Worm (Caenorhabditis elegans): ENCODE measurements around the gene C31B8.9.

The C31B8.9 gene

DNA sequence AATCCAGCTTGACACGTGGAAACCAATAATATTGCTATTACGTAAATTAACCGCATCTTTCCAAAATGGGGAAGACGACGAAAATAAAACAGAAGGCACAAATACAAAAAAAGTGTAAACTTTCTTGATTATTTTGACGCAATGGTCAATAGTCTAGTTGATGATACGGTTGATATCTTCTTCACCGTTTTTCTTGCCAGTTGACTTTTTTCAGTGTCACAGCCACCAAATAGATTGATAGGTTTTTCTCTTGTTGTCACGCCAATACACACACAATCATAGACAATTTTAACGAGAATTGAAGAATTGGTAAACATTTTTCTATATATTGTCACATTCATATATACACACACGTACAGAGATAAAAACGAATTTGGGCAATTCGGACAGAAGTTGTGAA, 3.3 kb downstream of the C31B8.9 start, which contains the start of gene zmp-3:
Gene zmp-3, minus strand, starts transcription at position 101 of the 400 bp plus-strand sequence.
- TF ChIP-seq nhr-20 (tag; optimal IDR thresholded peaks at IDR 0.05) = no peak
- TF ChIP-seq elt-3 (tag; optimal IDR thresholded peaks at IDR 0.05) = peak in 1 of 6 experiments; percentile 42
- peak; percentile 60 for TF ChIP-seq nhr-85 (tag)
- TF ChIP-seq egl-27 (tag; optimal IDR thresholded peaks at IDR 0.05) = no peak

DNA sequence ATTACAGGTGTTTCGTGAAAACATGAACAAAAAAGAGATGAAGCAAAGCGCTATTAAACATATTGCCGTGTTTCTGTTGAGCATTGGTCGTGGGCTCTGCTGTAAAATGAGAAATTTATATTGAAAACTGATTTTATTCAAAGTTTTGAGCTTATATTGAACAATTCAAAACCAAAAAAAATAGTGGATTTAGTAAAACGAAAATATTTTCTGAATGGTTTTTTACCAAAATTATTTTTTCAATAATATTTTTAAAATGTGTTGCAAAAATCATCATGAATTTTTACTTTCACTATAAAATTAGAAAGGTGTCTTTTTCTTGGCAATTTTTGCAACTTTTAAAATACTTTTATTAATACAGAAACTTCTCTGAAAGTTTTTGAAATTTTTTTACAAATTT, 9.6 kb downstream of the C31B8.9 start, which contains the start of gene C31B8.7:
Gene C31B8.7, minus strand, starts transcription at position 101 of the 400 bp plus-strand sequence.
- TF ChIP-seq nhr-76 (tag; optimal IDR thresholded peaks at IDR 0.05) (no peak), zag-1 (tag; optimal IDR thresholded peaks at IDR 0.05) (no peak), unc-98 (GFP tag; IDR thresholded peaks at IDR 0.05) (no peak), elt-2 (tag; optimal IDR thresholded peaks at IDR 0.05) (no peak), snpc-4 (tag; optimal IDR thresholded peaks at IDR 0.05) (no peak), lir-3 (tag; optimal IDR thresholded peaks at IDR 0.05; ENCODE audit: poor library complexity) (no peak), lin-14 (GFP tag; optimal IDR thresholded peaks at IDR 0.05) (no peak), F16B12.6 (tag; optimal IDR thresholded peaks at IDR 0.05) (no peak), pag-3 (tag; optimal IDR thresholded peaks at IDR 0.05; ENCODE audit: borderline replicate concordance, insufficient read depth) (no peak), fkh-4 (tag; optimal IDR thresholded peaks at IDR 0.05; ENCODE audit: borderline replicate concordance) (no peak)

DNA sequence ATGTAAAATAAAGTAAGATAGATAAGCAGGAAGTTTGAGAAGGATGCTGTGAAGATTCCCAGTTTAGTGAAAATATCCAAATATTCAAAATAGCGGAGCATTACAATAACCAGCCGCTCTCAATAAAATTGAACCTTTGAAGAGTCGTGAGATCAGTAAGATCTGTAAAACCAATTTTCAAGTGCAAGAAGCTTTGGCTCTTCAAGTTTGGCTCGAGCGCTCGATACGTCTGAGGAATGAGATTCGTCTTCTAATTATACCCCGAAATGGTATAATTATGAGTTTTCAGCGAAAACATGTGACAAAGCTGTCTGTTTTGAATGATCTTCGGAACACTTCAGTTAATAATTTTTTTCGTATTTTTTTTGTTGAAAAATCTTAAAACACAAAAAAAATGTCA, 12.9 kb downstream of the C31B8.9 start, which contains the start of gene str-46:
Gene str-46, minus strand, starts transcription at position 101 of the 400 bp plus-strand sequence.
- no peak for TF ChIP-seq nhr-47 (tag; optimal IDR thresholded peaks at IDR 0.05)
- TF ChIP-seq efl-1 (optimal IDR thresholded peaks at IDR 0.05) = no peak
- peak in 1 of 2 experiments; percentile 8 for TF ChIP-seq efl-1 (GFP tag; optimal IDR thresholded peaks at IDR 0.05 in 1 of 2)

- peak; percentile 3 for TF ChIP-seq elt-2 (tag; optimal IDR thresholded peaks at IDR 0.05)
- no peak for TF ChIP-seq sptf-1 (tag; optimal IDR thresholded peaks at IDR 0.05)
These were observed 16.6 kb downstream of the C31B8.9 start, which contains the start of gene pals-32 for ce11 chrV:2896198-2896660. TSS of gene pals-32 (plus strand) at chrV:2896610.

DNA sequence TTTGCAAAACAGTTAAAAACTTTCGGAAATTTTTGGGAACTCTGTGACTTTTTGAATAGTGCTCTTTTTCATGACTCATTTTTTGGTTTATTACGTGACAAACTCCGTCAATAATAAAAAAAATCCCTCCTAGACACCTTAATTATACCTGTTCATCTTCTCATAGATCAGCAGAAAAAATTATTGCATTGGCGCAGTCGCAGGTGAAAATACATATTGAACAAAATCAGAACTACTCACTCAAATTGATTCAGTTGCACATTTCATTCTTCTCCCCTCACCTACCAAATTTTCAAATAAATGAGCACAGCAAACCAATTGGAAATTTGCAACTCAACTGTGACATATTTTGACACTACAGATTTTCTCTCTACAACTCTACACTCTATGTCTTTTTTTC, 19.8 kb downstream of the C31B8.9 start, which contains the start of gene srh-127:
Gene srh-127, plus strand, starts transcription at position 301 of the 400 bp plus-strand sequence.
- TF ChIP-seq efl-1 (optimal IDR thresholded peaks at IDR 0.05) (no peak), efl-1 (GFP tag; optimal IDR thresholded peaks at IDR 0.05 in 1 of 2) (peak in 1 of 2 experiments; percentile 17), unc-30 (tag; optimal IDR thresholded peaks at IDR 0.05) (no peak), nhr-28 (tag; optimal IDR thresholded peaks at IDR 0.05) (no peak), unc-98 (GFP tag; IDR thresholded peaks at IDR 0.05) (no peak)

DNA sequence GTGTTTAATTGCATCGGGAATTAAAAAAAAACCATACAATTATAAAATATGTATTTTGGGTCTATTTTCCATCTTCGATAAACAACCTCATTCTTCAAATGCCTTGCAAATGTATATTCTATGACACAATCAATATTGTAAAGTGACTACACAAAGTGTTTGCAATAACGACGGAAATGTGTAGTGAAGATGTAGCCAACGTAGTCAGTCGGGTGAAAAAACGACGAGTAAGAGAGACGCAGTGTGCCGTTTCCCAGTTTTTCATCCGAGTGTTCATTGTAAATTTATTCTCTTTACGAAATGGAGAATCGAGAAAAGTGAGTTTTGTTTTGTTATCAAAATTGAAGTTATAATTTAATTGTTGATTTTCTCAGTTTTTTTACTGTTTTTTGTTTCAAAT, 20.9 kb downstream of the C31B8.9 start, which contains the start of gene F37B4.15:
Gene F37B4.15, plus strand, starts transcription at position 301 of the 400 bp plus-strand sequence.
- TF ChIP-seq nhr-11 (tag; optimal IDR thresholded peaks at IDR 0.05) = no peak
- no peak for TF ChIP-seq nhr-71 (tag; optimal IDR thresholded peaks at IDR 0.05)
- TF ChIP-seq unc-130 (tag; optimal IDR thresholded peaks at IDR 0.05) = no peak
- no peak for TF ChIP-seq xbp-1 (tag; optimal IDR thresholded peaks at IDR 0.05)
- TF ChIP-seq Y116A8C.19 (tag; optimal IDR thresholded peaks at IDR 0.05; ENCODE audit: borderline replicate concordance) = no peak
- no peak for TF ChIP-seq zip-4 (GFP tag; optimal IDR thresholded peaks at IDR 0.05)
- TF ChIP-seq C16A3.4 (tag; optimal IDR thresholded peaks at IDR 0.05) = no peak
- no peak for TF ChIP-seq ama-1 (optimal IDR thresholded peaks at IDR 0.05)
- no peak for TF ChIP-seq mdl-1 (tag; optimal IDR thresholded peaks at IDR 0.05)
- no peak for TF ChIP-seq ceh-88 (GFP tag; IDR thresholded peaks at IDR 0.05)
- no peak for TF ChIP-seq fkh-10 (GFP tag; optimal IDR thresholded peaks at IDR 0.05)
- TF ChIP-seq snpc-4 (tag; optimal IDR thresholded peaks at IDR 0.05) = no peak
- TF ChIP-seq unc-30 (tag; optimal IDR thresholded peaks at IDR 0.05) = no peak
- TF ChIP-seq unc-62 (GFP tag; optimal IDR thresholded peaks at IDR 0.05) = no peak
- no peak for TF ChIP-seq lir-3 (tag; optimal IDR thresholded peaks at IDR 0.05; ENCODE audit: poor library complexity)
- TF ChIP-seq pag-3 (tag; optimal IDR thresholded peaks at IDR 0.05; ENCODE audit: borderline replicate concordance, insufficient read depth) = no peak
- no peak for TF ChIP-seq rnt-1 (tag; optimal IDR thresholded peaks at IDR 0.05)
- TF ChIP-seq nhr-20 (tag; optimal IDR thresholded peaks at IDR 0.05) = no peak
- no peak for TF ChIP-seq F16B12.6 (tag; optimal IDR thresholded peaks at IDR 0.05)
- TF ChIP-seq egl-13 (tag; optimal IDR thresholded peaks at IDR 0.05) = no peak

Measured in whole organism, L1 larva.